Worm (Caenorhabditis elegans) whole organism, early embryonic: ENCODE measurements around the gene fipr-13.

Experiments used
- ama-1 ChIP-seq: fragments of 150-350 bp; optimal IDR thresholded peaks from 2 replicates; lab custom pipeline; 2014
- ceh-13 ChIP-seq: fragments of 200-800 bp; sonication (Bioruptor generic); optimal IDR thresholded peaks from 2 replicates; lab custom pipeline; 2018; ENCODE audit warnings: mild to moderate bottlenecking, missing genetic modification characterization, missing compliant biosample characterization
- ets-7 ChIP-seq: sonication (generic microtip); optimal IDR thresholded peaks from 2 replicates; lab custom pipeline; 2016; ENCODE audit warnings: missing genotype, missing genetic modification characterization, missing compliant biosample characterization
- flt-1 ChIP-seq: fragments of 200-800 bp; sonication (Bioruptor generic); IDR thresholded peaks from 2 replicates; pipeline ENCODE4 v1.3.6; 2022; ENCODE audit warnings: missing genetic modification characterization, missing compliant biosample characterization
- hmbx-1 ChIP-seq: sonication (generic microtip); optimal IDR thresholded peaks from 2 replicates; lab custom pipeline; 2016; ENCODE audit warnings: mild to moderate bottlenecking, missing genetic modification characterization, missing compliant biosample characterization
- hmg-4 ChIP-seq: fragments of 200-800 bp; sonication (Bioruptor generic); optimal IDR thresholded peaks from 2 replicates; lab custom pipeline; 2018; ENCODE audit warnings: mild to moderate bottlenecking, missing genetic modification characterization, missing compliant biosample characterization
- hnd-1 ChIP-seq: sonication (generic microtip); optimal IDR thresholded peaks from 2 replicates; lab custom pipeline; 2016; ENCODE audit warnings: missing genetic modification characterization, missing compliant biosample characterization
- scrt-1 ChIP-seq: fragments of 200-800 bp; sonication (Bioruptor generic); IDR thresholded peaks from 2 replicates; pipeline ENCODE4 v1.3.6; 2022; ENCODE audit warnings: missing genetic modification characterization, missing compliant biosample characterization
- tra-4 ChIP-seq: sonication (generic microtip); optimal IDR thresholded peaks from 2 replicates; lab custom pipeline; 2017; ENCODE audit warnings: missing genetic modification characterization, missing compliant biosample characterization

ce11 chrV:10030992-10031383, 33.3 kb upstream of the fipr-13 start, which contains the start of gene acl-2:
- TF ChIP-seq tra-4 (tag; lab: Kevin White, UChicago) (no peak), ama-1 (lab: Kevin White, UChicago) (no peak), flt-1 (GFP tag; lab: Robert Waterston, UW) (no peak), scrt-1 (GFP tag; lab: Robert Waterston, UW) (no peak), ets-7 (tag; lab: Kevin White, UChicago) (no peak), hmg-4 (GFP tag; lab: Kevin White, UChicago) (no peak), ceh-13 (GFP tag; lab: Kevin White, UChicago) (no peak), hmbx-1 (no peak), hnd-1 (tag; lab: Kevin White, UChicago) (no peak)
